Fruit fly (Drosophila melanogaster): Measurements from ENCODE around the gene bel.

Gene bel

dm6 chr3R:8669029-8669707 lies 8.6 kb upstream of the bel start (continued):
- TF ChIP-seq cad (GFP tag; optimal IDR thresholded peaks at IDR 0.05) (no peak), Jarid2 (GFP tag; optimal IDR thresholded peaks at IDR 0.05) (peak; percentile 85), CG9215 (GFP tag; IDR thresholded peaks at IDR 0.05) (peak; percentile 89), CG17568 (GFP tag; optimal IDR thresholded peaks at IDR 0.05) (peak; percentile 98), chif (GFP tag; optimal IDR thresholded peaks at IDR 0.05) (peak; percentile 95 to 98), Hr39 (optimal IDR thresholded peaks at IDR 0.05) (no peak), ap (GFP tag; IDR thresholded peaks at IDR 0.05) (peak; percentile 95), CG9609 (GFP tag; optimal IDR thresholded peaks at IDR 0.05) (peak; percentile 95), CG31224 (GFP tag; IDR thresholded peaks at IDR 0.05) (peak; percentile 91), CG30020 (tag; optimal IDR thresholded peaks at IDR 0.05) (peak; percentile 81), Adf1 (GFP tag; IDR thresholded peaks at IDR 0.05) (peak; percentile 82)

- no peak for TF ChIP-seq CG8290 (GFP tag; optimal IDR thresholded peaks at IDR 0.05)
- TF ChIP-seq CG8290 (tag; optimal IDR thresholded peaks at IDR 0.05) = peak in 1 of 2 experiments; percentile 23
- peak; percentile 17 for TF ChIP-seq gro (GFP tag; optimal IDR thresholded peaks at IDR 0.05)
- TF ChIP-seq tll (GFP tag; optimal IDR thresholded peaks at IDR 0.05) = no peak
- TF ChIP-seq HLH4C (GFP tag; IDR thresholded peaks at IDR 0.05; ENCODE audit: partially characterized antibody) = peak; percentile 53
- no peak for TF ChIP-seq ap (GFP tag; IDR thresholded peaks at IDR 0.05)
- no peak for TF ChIP-seq Xbp1 (GFP tag; optimal IDR thresholded peaks at IDR 0.05)
- TF ChIP-seq CG10543 (GFP tag; optimal IDR thresholded peaks at IDR 0.05) = peak; percentile 1
- TF ChIP-seq Chrac-16 (GFP tag; optimal IDR thresholded peaks at IDR 0.05) = no peak
- no peak for TF ChIP-seq Sry-δ (GFP tag; optimal IDR thresholded peaks at IDR 0.05)
- TF ChIP-seq zfh2 (GFP tag; optimal IDR thresholded peaks at IDR 0.05) = no peak
- TF ChIP-seq abd-A (tag; optimal IDR thresholded peaks at IDR 0.05) = peak; percentile 93
- TF ChIP-seq CG5180 (GFP tag; optimal IDR thresholded peaks at IDR 0.05) = no peak
- peak in 1 of 2 experiments; percentile 96 for TF ChIP-seq Pdp1 (GFP tag; optimal IDR thresholded peaks at IDR 0.05)
- TF ChIP-seq hbn (GFP tag; IDR thresholded peaks at IDR 0.05; ENCODE audit: partially characterized antibody) = peak; percentile 37; the same call in 1 of the 2 replicates
- TF ChIP-seq slbo (GFP tag; IDR thresholded peaks at IDR 0.05) = no peak
- TF ChIP-seq Hr78 (GFP tag; optimal IDR thresholded peaks at IDR 0.05) = peak in 1 of 2 experiments; percentile 71
- peak in 1 of 2 experiments; percentile 6 for TF ChIP-seq Eip74EF (GFP tag; optimal IDR thresholded peaks at IDR 0.05)
- no peak for TF ChIP-seq lab (GFP tag; optimal IDR thresholded peaks at IDR 0.05)
- no peak for TF ChIP-seq CG11247 (GFP tag; IDR thresholded peaks at IDR 0.05)
- peak; percentile 77 for TF ChIP-seq mirr (GFP tag; optimal IDR thresholded peaks at IDR 0.05)
- TF ChIP-seq vvl (GFP tag; IDR thresholded peaks at IDR 0.05) = peak; percentile 67
- peak; percentile 18; the same call in 2 of the 3 replicates for TF ChIP-seq zen2 (GFP tag; IDR thresholded peaks at IDR 0.05; ENCODE audit: partially characterized antibody)
- TF ChIP-seq CG17385 (GFP tag; optimal IDR thresholded peaks at IDR 0.05) = peak; percentile 2
- TF ChIP-seq CG6791 (GFP tag; IDR thresholded peaks at IDR 0.05; ENCODE audit: partially characterized antibody) = peak; percentile 95
- TF ChIP-seq sug (tag; optimal IDR thresholded peaks at IDR 0.05) = peak; percentile 40
- TF ChIP-seq cato (GFP tag; optimal IDR thresholded peaks at IDR 0.05; ENCODE audit: borderline replicate concordance) = no peak
- TF ChIP-seq odd (GFP tag; optimal IDR thresholded peaks at IDR 0.05) = no peak
- TF ChIP-seq Atf-2 (GFP tag; optimal IDR thresholded peaks at IDR 0.05) = no peak
- TF ChIP-seq Doc3 (GFP tag; IDR thresholded peaks at IDR 0.05; ENCODE audit: partially characterized antibody) = no peak
- peak; percentile 76 for TF ChIP-seq Med (GFP tag)
- peak; percentile 30; the same call in 1 of the 3 replicates for TF ChIP-seq otp (GFP tag; IDR thresholded peaks at IDR 0.05)
- peak; percentile 36 for TF ChIP-seq knrl (GFP tag; IDR thresholded peaks at IDR 0.05; ENCODE audit: partially characterized antibody)
- no peak for TF ChIP-seq CG14014 (GFP tag; IDR thresholded peaks at IDR 0.05)
- TF ChIP-seq gem (tag; optimal IDR thresholded peaks at IDR 0.05) = peak; percentile 10
These were observed 7.7 kb upstream of the bel start for dm6 chr3R:8668024-8668856.
